Worm (Caenorhabditis elegans) whole organism, mixed stage, embryonic: ENCODE measurements around the gene C03H12.1.

Source experiments
- blmp-1 ChIP-seq: fragments of 150-350 bp; optimal IDR thresholded peaks from 2 replicates; lab custom pipeline; 2014; ENCODE audit warnings: missing biosample characterization, missing genetic modification characterization
- elt-3 ChIP-seq: fragments of 150-350 bp; optimal IDR thresholded peaks from 2 replicates; lab custom pipeline; 2014; ENCODE audit warnings: missing biosample characterization, missing genetic modification characterization
- nhr-76 ChIP-seq: sonication (generic microtip); optimal IDR thresholded peaks from 2 replicates; lab custom pipeline; 2017; ENCODE audit warnings: missing biosample characterization, missing genetic modification characterization
- pha-4 ChIP-seq: fragments of 150-350 bp; optimal IDR thresholded peaks from 2 replicates; lab custom pipeline; 2018; ENCODE audit warnings: missing biosample characterization, missing genetic modification reagents, missing genetic modification characterization
- tbx-8 ChIP-seq: fragments of 200-800 bp; sonication (Bioruptor generic); optimal IDR thresholded peaks from 2 replicates; lab custom pipeline; 2018; ENCODE audit warnings: mild to moderate bottlenecking, missing genetic modification characterization, moderate library complexity, missing compliant biosample characterization
- unc-39 ChIP-seq: fragments of 150-350 bp; optimal IDR thresholded peaks from 2 replicates; lab custom pipeline; 2014; ENCODE audit warnings: missing biosample characterization, missing genetic modification characterization
- unc-62 ChIP-seq: fragments of 150-350 bp; optimal IDR thresholded peaks from 2 replicates; lab custom pipeline; 2014; ENCODE audit warnings: missing biosample characterization, missing genetic modification reagents, missing genetic modification characterization
- ztf-11 ChIP-seq: fragments of 150-350 bp; optimal IDR thresholded peaks from 2 replicates; lab custom pipeline; 2014; ENCODE audit warnings: missing biosample characterization, missing genetic modification characterization

DNA sequence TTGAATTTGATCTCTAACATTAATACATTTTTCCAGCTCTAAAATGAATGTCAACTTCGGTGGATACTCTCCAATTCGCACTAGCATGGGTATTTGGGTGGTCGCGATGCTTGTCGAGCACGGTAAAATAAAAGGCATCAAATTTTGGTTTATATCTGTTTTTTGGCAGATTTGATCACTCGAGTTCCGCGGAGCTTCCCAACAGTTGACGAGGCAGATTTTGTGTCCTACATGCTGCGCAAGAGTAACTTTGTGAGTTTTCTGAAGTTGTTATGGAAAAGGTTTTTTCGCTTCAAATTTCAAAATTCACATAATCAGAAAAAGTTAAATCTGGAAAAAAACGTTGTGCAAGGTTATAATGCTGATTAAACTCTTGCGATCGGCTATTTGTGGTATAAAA is 47.9 kb upstream of the C03H12.1 start:
- no peak for TF ChIP-seq elt-3 (tag; lab: Kevin White, UChicago)
- TF ChIP-seq ztf-11 (tag; lab: Kevin White, UChicago), result no peak
- no peak for TF ChIP-seq nhr-76 (tag; lab: Kevin White, UChicago)
- TF ChIP-seq tbx-8 (GFP tag; lab: Kevin White, UChicago), result no peak
- TF ChIP-seq pha-4, result no peak
- TF ChIP-seq blmp-1 (tag; lab: Kevin White, UChicago), result no peak
- TF ChIP-seq unc-62 (GFP tag; lab: Kevin White, UChicago), result no peak
- TF ChIP-seq unc-39 (tag; lab: Kevin White, UChicago), result no peak
